Fruit fly (Drosophila melanogaster): ENCODE measurements around the gene grp.
A peak's percentile ranks its signal among the peaks of the same experiment; 100 is the strongest.

grp gene

DNA sequence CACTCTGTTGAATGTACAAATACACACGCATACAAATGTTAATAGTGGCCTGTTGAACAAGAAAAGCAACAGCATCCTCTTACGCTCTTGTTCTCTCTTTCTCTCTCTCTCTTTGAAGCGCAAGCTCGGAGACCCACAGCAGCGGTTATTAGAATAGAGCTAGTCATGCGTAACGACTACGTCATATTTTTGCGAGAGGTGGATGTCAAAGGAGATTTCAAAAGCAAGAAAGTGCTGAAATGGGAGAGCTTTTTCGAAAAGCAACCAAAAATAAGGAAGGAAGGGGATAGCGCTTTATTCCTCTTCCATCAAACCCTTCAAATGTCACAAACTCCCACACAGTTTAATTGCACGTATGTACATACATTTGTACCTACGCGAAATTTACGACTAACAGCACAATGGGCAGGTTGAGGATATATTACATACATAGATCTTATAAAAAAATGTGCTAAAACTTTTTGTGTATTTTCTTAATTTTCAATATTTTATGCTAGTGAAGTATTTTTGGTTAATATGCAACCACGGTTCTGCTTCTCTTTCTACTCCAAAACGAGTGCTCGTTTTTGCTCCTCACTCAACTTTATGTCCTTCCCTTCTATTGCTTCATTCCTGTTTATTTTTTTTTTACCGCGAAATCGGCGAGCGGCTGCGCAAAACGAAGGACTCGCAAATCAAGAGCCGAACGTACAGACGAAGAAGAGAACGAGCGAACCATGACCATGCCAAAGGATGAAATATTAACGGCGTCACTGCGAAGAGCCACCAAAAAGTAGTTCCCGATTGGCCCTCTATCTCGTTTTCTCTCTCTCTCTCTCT lies 10.2 kb downstream of the grp start (continued):
- TF ChIP-seq CG12299 (tag; optimal IDR thresholded peaks at IDR 0.05) (no peak), Elba2 (GFP tag; optimal IDR thresholded peaks at IDR 0.05) (no peak), Trl (optimal IDR thresholded peaks at IDR 0.05) (peak; percentile 59 to 65), Trl (GFP tag; optimal IDR thresholded peaks at IDR 0.05) (peak; percentile 12), nerfin-2 (GFP tag; IDR thresholded peaks at IDR 0.05; ENCODE audit: partially characterized antibody) (no peak), vfl (GFP tag; optimal IDR thresholded peaks at IDR 0.05) (no peak), CG4730 (GFP tag; IDR thresholded peaks at IDR 0.05) (no peak), kni (GFP tag; optimal IDR thresholded peaks at IDR 0.05) (no peak), CG16813 (GFP tag; IDR thresholded peaks at IDR 0.05; ENCODE audit: partially characterized antibody) (no peak), org-1 (GFP tag; optimal IDR thresholded peaks at IDR 0.05) (peak; percentile 38), CG6654 (GFP tag; optimal IDR thresholded peaks at IDR 0.05) (no peak), pnt (GFP tag; optimal IDR thresholded peaks at IDR 0.05) (no peak), Oli (tag; optimal IDR thresholded peaks at IDR 0.05) (peak; percentile 28), CG8924 (tag; optimal IDR thresholded peaks at IDR 0.05) (peak; percentile 13), Opbp (GFP tag; IDR thresholded peaks at IDR 0.05; ENCODE audit: partially characterized antibody) (no peak), CG17912 (GFP tag; optimal IDR thresholded peaks at IDR 0.05) (no peak), CG6791 (GFP tag; IDR thresholded peaks at IDR 0.05; ENCODE audit: partially characterized antibody) (no peak), CG12659 (GFP tag; optimal IDR thresholded peaks at IDR 0.05) (peak; percentile 21), lmd (GFP tag; IDR thresholded peaks at IDR 0.05) (no peak), CG11560 (tag; IDR thresholded peaks at IDR 0.05) (no peak), CG17568 (GFP tag; optimal IDR thresholded peaks at IDR 0.05) (peak; percentile 13), CG12104 (GFP tag; optimal IDR thresholded peaks at IDR 0.05) (no peak), emc (GFP tag; optimal IDR thresholded peaks at IDR 0.05) (no peak), CG7928 (GFP tag; optimal IDR thresholded peaks at IDR 0.05) (no peak), Jarid2 (GFP tag; optimal IDR thresholded peaks at IDR 0.05) (no peak), wek (GFP tag; optimal IDR thresholded peaks at IDR 0.05) (no peak), CG8944 (GFP tag; optimal IDR thresholded peaks at IDR 0.05) (peak; percentile 17), sim (GFP tag; IDR thresholded peaks at IDR 0.05) (no peak), Myb (GFP tag; optimal IDR thresholded peaks at IDR 0.05) (no peak), CG8281 (tag; optimal IDR thresholded peaks at IDR 0.05) (no peak), CG3163 (GFP tag; optimal IDR thresholded peaks at IDR 0.05) (no peak), Ets65A (GFP tag) (peak; percentile 63), Atf3 (GFP tag; optimal IDR thresholded peaks at IDR 0.05) (no peak), disco-r (GFP tag; optimal IDR thresholded peaks at IDR 0.05) (peak; percentile 5), sisA (GFP tag; IDR thresholded peaks at IDR 0.05) (no peak), Dip2 (GFP tag; IDR thresholded peaks at IDR 0.05) (no peak), NC2β (GFP tag; optimal IDR thresholded peaks at IDR 0.05) (no peak), Hr51 (GFP tag; optimal IDR thresholded peaks at IDR 0.05) (peak in 1 of 2 experiments; percentile 47), HLH3B (GFP tag; IDR thresholded peaks at IDR 0.05) (no peak), CG6175 (GFP tag; IDR thresholded peaks at IDR 0.05) (no peak), Hsf (GFP tag; optimal IDR thresholded peaks at IDR 0.05) (peak; percentile 28), CkIIα-i1 (GFP tag; IDR thresholded peaks at IDR 0.05) (no peak), eve (GFP tag; optimal IDR thresholded peaks at IDR 0.05) (peak in 1 of 2 experiments; percentile 62), crc (GFP tag; optimal IDR thresholded peaks at IDR 0.05) (no peak), da (GFP tag; optimal IDR thresholded peaks at IDR 0.05) (no peak), Hmr (GFP tag; optimal IDR thresholded peaks at IDR 0.05) (peak; percentile 64), Mrtf (GFP tag; IDR thresholded peaks at IDR 0.05) (no peak), CG11398 (GFP tag; optimal IDR thresholded peaks at IDR 0.05) (no peak), salm (tag; optimal IDR thresholded peaks at IDR 0.05) (no peak), Ada2b (GFP tag; IDR thresholded peaks at IDR 0.05) (no peak), CG11456 (GFP tag; IDR thresholded peaks at IDR 0.05) (no peak)
